Fruit fly (Drosophila melanogaster) whole organism, embryonic: ENCODE measurements around the gene CG31204.

ENCODE experiments used
- ATbp ChIP-seq: fragments of 200-800 bp; sonication (Bioruptor generic); optimal IDR thresholded peaks from 2 replicates; lab custom pipeline; 2017; ENCODE audit warnings: missing biosample characterization, mild to moderate bottlenecking, missing genetic modification characterization, missing genetic modification reagents
- Abd-B ChIP-seq: fragments of 200-800 bp; sonication (Bioruptor generic); optimal IDR thresholded peaks from 2 replicates; lab custom pipeline; 2018; ENCODE audit warnings: missing biosample characterization, mild to moderate bottlenecking, missing genetic modification characterization, moderate library complexity
- Ada2b ChIP-seq: fragments of 200-800 bp; sonication (Bioruptor generic); IDR thresholded peaks from 2 replicates; pipeline ENCODE4 v1.3.6; 2022; ENCODE audit warnings: missing biosample characterization, missing genetic modification characterization
- Bdp1 ChIP-seq: fragments of 200-800 bp; sonication (Bioruptor generic); optimal IDR thresholded peaks from 3 replicates; lab custom pipeline; 2016; ENCODE audit warnings: missing biosample characterization, missing genetic modification characterization
- Blimp-1 ChIP-seq: fragments of 200-800 bp; sonication (Bioruptor generic); optimal IDR thresholded peaks from 3 replicates; lab custom pipeline; 2018; ENCODE audit warnings: missing biosample characterization, missing genetic modification characterization, mild to moderate bottlenecking, moderate library complexity, missing genetic modification reagents
- CG10209 ChIP-seq: fragments of 200-800 bp; sonication (Bioruptor generic); optimal IDR thresholded peaks from 3 replicates; lab custom pipeline; 2017; ENCODE audit warnings: missing biosample characterization, mild to moderate bottlenecking, missing genetic modification characterization, missing genetic modification reagents
- CG10274 ChIP-seq: fragments of 200-800 bp; sonication (Bioruptor generic); optimal IDR thresholded peaks from 3 replicates; lab custom pipeline; 2017; ENCODE audit warnings: missing biosample characterization, mild to moderate bottlenecking, missing genetic modification characterization
- CG12104 ChIP-seq: fragments of 200-800 bp; sonication (Bioruptor generic); optimal IDR thresholded peaks from 3 replicates; lab custom pipeline; 2016; ENCODE audit warnings: missing biosample characterization, missing genetic modification characterization
- CG13624 ChIP-seq: fragments of 200-800 bp; sonication (Bioruptor generic); optimal IDR thresholded peaks from 2 replicates; lab custom pipeline; 2016; ENCODE audit warnings: missing biosample characterization, missing genetic modification characterization
- CG14050 ChIP-seq: fragments of 200-800 bp; sonication (Bioruptor generic); IDR thresholded peaks from 3 replicates; pipeline ENCODE4 v1.3.6; 2022; ENCODE audit warnings: missing biosample characterization, missing genetic modification characterization
- CG14860 ChIP-seq: fragments of 200-800 bp; sonication (Bioruptor generic); IDR thresholded peaks from 3 replicates; pipeline ENCODE4 v1.3.6; 2022; ENCODE audit warnings: missing biosample characterization, missing genetic modification characterization; ENCODE audit not compliant: partially characterized antibody
- CG15601 ChIP-seq: fragments of 200-800 bp; sonication (Bioruptor generic); optimal IDR thresholded peaks from 3 replicates; lab custom pipeline; 2019; ENCODE audit warnings: missing biosample characterization, mild to moderate bottlenecking, missing genetic modification characterization, moderate library complexity
- CG17802 ChIP-seq: fragments of 200-800 bp; sonication (Bioruptor generic); optimal IDR thresholded peaks from 2 replicates; lab custom pipeline; 2018; ENCODE audit warnings: missing biosample characterization, mild to moderate bottlenecking, missing genetic modification characterization, moderate library complexity
- CG2199 ChIP-seq: fragments of 200-800 bp; sonication (Bioruptor generic); IDR thresholded peaks from 3 replicates; pipeline ENCODE4 v1.3.6; 2022; ENCODE audit warnings: missing biosample characterization, missing genetic modification characterization
- CG2875 ChIP-seq: fragments of 200-800 bp; sonication (Bioruptor generic); optimal IDR thresholded peaks from 2 replicates; lab custom pipeline; 2017; ENCODE audit warnings: missing biosample characterization, mild to moderate bottlenecking, missing genetic modification characterization, missing genetic modification reagents
- CG32532 ChIP-seq: fragments of 200-800 bp; sonication (Bioruptor generic); IDR thresholded peaks from 2 replicates; pipeline ENCODE4 v1.3.6; 2022; ENCODE audit warnings: missing biosample characterization, missing genetic modification characterization
- CG3838 ChIP-seq: fragments of 200-800 bp; sonication (Bioruptor generic); optimal IDR thresholded peaks from 3 replicates; lab custom pipeline; 2016; ENCODE audit warnings: missing biosample characterization, missing genetic modification characterization
- CG42726 ChIP-seq: fragments of 200-800 bp; sonication (Bioruptor generic); IDR thresholded peaks from 2 replicates; pipeline ENCODE4 v1.3.6; 2022; ENCODE audit warnings: missing biosample characterization, missing genetic modification characterization; ENCODE audit not compliant: partially characterized antibody
- CG4328 ChIP-seq: fragments of 200-800 bp; sonication (Bioruptor generic); optimal IDR thresholded peaks from 3 replicates; lab custom pipeline; 2017; ENCODE audit warnings: missing biosample characterization, missing genetic modification reagents, missing genetic modification characterization
- CG4820 ChIP-seq: fragments of 200-800 bp; sonication (Bioruptor generic); optimal IDR thresholded peaks from 3 replicates; lab custom pipeline; 2016; ENCODE audit warnings: missing biosample characterization, missing genetic modification characterization
- CG6175 ChIP-seq: fragments of 200-800 bp; sonication (Bioruptor generic); IDR thresholded peaks from 3 replicates; pipeline ENCODE4 v1.3.6; 2022; ENCODE audit warnings: missing biosample characterization, missing genetic modification characterization
- CG7556 ChIP-seq: fragments of 200-800 bp; sonication (Bioruptor generic); optimal IDR thresholded peaks from 2 replicates; lab custom pipeline; 2017; ENCODE audit warnings: missing biosample characterization, mild to moderate bottlenecking, missing genetic modification characterization
- CG8478 ChIP-seq: fragments of >200 bp; optimal IDR thresholded peaks from 2 replicates; lab custom pipeline; 2018
- CG8765 ChIP-seq: fragments of 200-800 bp; sonication (Bioruptor generic); IDR thresholded peaks from 2 replicates; pipeline ENCODE4 v1.3.6; 2022; ENCODE audit warnings: missing biosample characterization, missing genetic modification characterization
- Gug ChIP-seq: fragments of 200-800 bp; sonication (Bioruptor generic); IDR thresholded peaks from 4 replicates; pipeline ENCODE4 v1.3.6; 2022; ENCODE audit warnings: missing biosample characterization, missing genetic modification characterization
- NK7.1 ChIP-seq: fragments of 200-800 bp; sonication (Bioruptor generic); optimal IDR thresholded peaks from 3 replicates; lab custom pipeline; 2016; ENCODE audit warnings: missing biosample characterization, missing genetic modification characterization
- Sry-δ ChIP-seq: fragments of 200-800 bp; sonication (Bioruptor generic); optimal IDR thresholded peaks from 2 replicates; lab custom pipeline; 2016; ENCODE audit warnings: missing biosample characterization, missing genetic modification characterization
- TFAM ChIP-seq: fragments of 200-800 bp; sonication (Bioruptor generic); optimal IDR thresholded peaks from 2 replicates; lab custom pipeline; 2017; ENCODE audit warnings: missing biosample characterization, missing genetic modification characterization, inconsistent platforms
- Trl ChIP-seq, 3 experiments: fragments of >200 bp in 2 of 3; fragments of 200-800 bp in 1 of 3; sonication (Bioruptor generic) in 1 of 3; optimal IDR thresholded peaks; 2 replicates in 1 of 3; 3 replicates in 2 of 3; lab custom pipeline; 2016 to 2017; ENCODE audit warnings: missing biosample characterization in 1 of 3, missing genetic modification characterization in 1 of 3
- YL-1 ChIP-seq: fragments of 200-800 bp; sonication (Bioruptor generic); optimal IDR thresholded peaks from 3 replicates; lab custom pipeline; 2017; ENCODE audit warnings: missing biosample characterization, mild to moderate bottlenecking, missing genetic modification characterization
- ara ChIP-seq: fragments of 200-800 bp; sonication (Bioruptor generic); IDR thresholded peaks from 2 replicates; pipeline ENCODE4 v1.3.6; 2022; ENCODE audit warnings: missing biosample characterization, missing genetic modification characterization
- bcd ChIP-seq: fragments of 200-800 bp; sonication (Bioruptor generic); optimal IDR thresholded peaks from 2 replicates; lab custom pipeline; 2017; ENCODE audit warnings: missing biosample characterization, mild to moderate bottlenecking, missing genetic modification characterization
- btn ChIP-seq: fragments of 200-800 bp; sonication (Bioruptor generic); optimal IDR thresholded peaks from 2 replicates; lab custom pipeline; 2016; ENCODE audit warnings: missing biosample characterization, missing genetic modification characterization
- crp ChIP-seq, 2 experiments: fragments of 200-800 bp; sonication (Bioruptor generic); optimal IDR thresholded peaks; 2 replicates in 1 of 2; 3 replicates in 1 of 2; lab custom pipeline; 2017; ENCODE audit warnings: missing biosample characterization in 2 of 2, missing genetic modification characterization in 2 of 2, mild to moderate bottlenecking in 1 of 2, moderate library complexity in 1 of 2
- dmrt11E ChIP-seq: fragments of 200-800 bp; sonication (Bioruptor generic); optimal IDR thresholded peaks from 3 replicates; lab custom pipeline; 2018; ENCODE audit warnings: missing biosample characterization, mild to moderate bottlenecking, missing genetic modification characterization, moderate library complexity
- eve ChIP-seq, 2 experiments: fragments of >200 bp; optimal IDR thresholded peaks; 2 replicates each; lab custom pipeline; 2017; ENCODE audit warnings: missing biosample characterization in 2 of 2, missing genetic modification characterization in 2 of 2
- fd64A ChIP-seq: fragments of 200-800 bp; sonication (Bioruptor generic); optimal IDR thresholded peaks from 3 replicates; lab custom pipeline; 2018; ENCODE audit warnings: missing biosample characterization, mild to moderate bottlenecking, missing genetic modification characterization
- ftz-f1 ChIP-seq: fragments of 200-800 bp; sonication (Bioruptor generic); optimal IDR thresholded peaks from 2 replicates; lab custom pipeline; 2016; ENCODE audit warnings: missing biosample characterization, missing genetic modification characterization
- fu2 ChIP-seq: fragments of 200-800 bp; sonication (Bioruptor generic); optimal IDR thresholded peaks from 2 replicates; lab custom pipeline; 2016; ENCODE audit warnings: missing biosample characterization, missing genetic modification characterization
- ham ChIP-seq: fragments of 200-800 bp; sonication (Bioruptor generic); IDR thresholded peaks from 2 replicates; pipeline ENCODE4 v1.3.6; 2022; ENCODE audit warnings: missing biosample characterization, missing genetic modification characterization
- her ChIP-seq: fragments of 200-800 bp; sonication (Bioruptor generic); optimal IDR thresholded peaks from 2 replicates; lab custom pipeline; 2016; ENCODE audit warnings: missing biosample characterization, missing genetic modification characterization
- knrl ChIP-seq: fragments of 200-800 bp; sonication (Bioruptor generic); IDR thresholded peaks from 3 replicates; pipeline ENCODE4 v1.3.6; 2022; ENCODE audit warnings: missing biosample characterization, missing genetic modification characterization; ENCODE audit not compliant: partially characterized antibody
- mirr ChIP-seq: fragments of 200-800 bp; sonication (Bioruptor generic); optimal IDR thresholded peaks from 3 replicates; lab custom pipeline; 2018; ENCODE audit warnings: missing biosample characterization, mild to moderate bottlenecking, missing genetic modification characterization
- nerfin-1 ChIP-seq: fragments of 200-800 bp; sonication (Bioruptor generic); optimal IDR thresholded peaks from 3 replicates; lab custom pipeline; 2019; ENCODE audit warnings: missing biosample characterization, mild to moderate bottlenecking, missing genetic modification characterization, moderate library complexity
- oc ChIP-seq: fragments of 200-800 bp; sonication (Bioruptor generic); optimal IDR thresholded peaks from 2 replicates; lab custom pipeline; 2018; ENCODE audit warnings: missing biosample characterization, mild to moderate bottlenecking, missing genetic modification characterization, moderate library complexity
- row ChIP-seq: fragments of 200-800 bp; sonication (Bioruptor generic); IDR thresholded peaks from 3 replicates; pipeline ENCODE4 v1.3.6; 2022; ENCODE audit warnings: missing biosample characterization, missing genetic modification characterization
- slbo ChIP-seq: fragments of 200-800 bp; sonication (Bioruptor generic); IDR thresholded peaks from 2 replicates; pipeline ENCODE4 v1.3.6; 2022; ENCODE audit warnings: missing biosample characterization, missing genetic modification characterization
- sob ChIP-seq: fragments of 200-800 bp; sonication (Bioruptor generic); IDR thresholded peaks from 2 replicates; pipeline ENCODE4 v1.3.6; 2022; ENCODE audit warnings: missing biosample characterization, missing genetic modification characterization
- stc ChIP-seq: fragments of 200-800 bp; sonication (Bioruptor generic); IDR thresholded peaks from 2 replicates; pipeline ENCODE4 v1.3.6; 2022; ENCODE audit warnings: missing biosample characterization, missing genetic modification characterization
- trem ChIP-seq: fragments of 200-800 bp; optimal IDR thresholded peaks from 3 replicates; lab custom pipeline; 2019; ENCODE audit warnings: missing biosample characterization, mild to moderate bottlenecking, missing genetic modification characterization, moderate library complexity
- wek ChIP-seq: fragments of 200-800 bp; sonication (Bioruptor generic); optimal IDR thresholded peaks from 3 replicates; lab custom pipeline; 2018; ENCODE audit warnings: missing biosample characterization, mild to moderate bottlenecking, missing genetic modification characterization, moderate library complexity
- zf30C ChIP-seq: fragments of 200-800 bp; sonication (Bioruptor generic); optimal IDR thresholded peaks from 3 replicates; lab custom pipeline; 2018; ENCODE audit warnings: missing biosample characterization, mild to moderate bottlenecking, missing genetic modification characterization

The CG31204 gene

DNA sequence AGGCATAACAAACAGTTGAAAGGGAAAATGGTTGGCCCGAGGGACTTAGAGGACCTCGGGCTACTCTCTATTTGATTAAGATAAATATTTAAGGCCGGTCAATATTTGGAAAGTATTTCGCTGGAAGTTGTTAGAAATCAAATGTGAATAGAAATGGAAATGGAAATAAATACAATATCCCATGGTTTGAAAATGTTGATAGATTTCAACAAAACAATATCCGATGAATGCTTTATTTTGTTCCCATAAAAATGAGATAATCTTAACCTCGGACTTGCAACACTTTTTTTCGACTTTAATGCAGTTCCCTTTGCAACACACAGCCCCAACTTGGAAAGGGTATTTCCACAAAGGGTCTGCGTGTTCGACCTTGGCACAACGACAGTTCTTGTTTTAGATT is 24.3 kb downstream of the CG31204 start (continued):
- no peak for TF ChIP-seq Blimp-1 (GFP tag; lab: Kevin White, UChicago)
- TF ChIP-seq slbo (GFP tag; lab: Robert Waterston, UW): peak; percentile 30; the same call in 1 of the 2 replicates
- no peak for TF ChIP-seq CG10274 (GFP tag; lab: Kevin White, UChicago)
- TF ChIP-seq NK7.1 (GFP tag; lab: Kevin White, UChicago): no peak
- TF ChIP-seq CG6175 (GFP tag; lab: Robert Waterston, UW): no peak
- TF ChIP-seq TFAM (GFP tag; lab: Kevin White, UChicago): no peak
- TF ChIP-seq CG8765 (GFP tag; lab: Robert Waterston, UW): no peak
- no peak for TF ChIP-seq CG3838 (GFP tag; lab: Kevin White, UChicago)
- no peak for TF ChIP-seq wek (GFP tag; lab: Kevin White, UChicago)
- TF ChIP-seq trem (tag; lab: Kevin White, UChicago): no peak
- no peak for TF ChIP-seq ATbp (GFP tag; lab: Kevin White, UChicago)
- TF ChIP-seq CG32532: no peak
- TF ChIP-seq knrl (GFP tag; lab: Robert Waterston, UW): no peak
- TF ChIP-seq YL-1: no peak
- no peak for TF ChIP-seq CG12104 (GFP tag; lab: Kevin White, UChicago)
- TF ChIP-seq CG4820 (GFP tag; lab: Kevin White, UChicago): no peak
- TF ChIP-seq Abd-B (GFP tag; lab: Kevin White, UChicago): no peak
- TF ChIP-seq CG17802 (tag; lab: Kevin White, UChicago): no peak
- TF ChIP-seq ham (GFP tag; lab: Robert Waterston, UW): no peak
- no peak for TF ChIP-seq CG2199 (GFP tag; lab: Robert Waterston, UW)
- TF ChIP-seq bcd (GFP tag; lab: Kevin White, UChicago): peak; percentile 17
- no peak for TF ChIP-seq sob (GFP tag; lab: Robert Waterston, UW)
- no peak for TF ChIP-seq ara
- TF ChIP-seq Gug (GFP tag; lab: Robert Waterston, UW): no peak
- TF ChIP-seq her: no peak
- TF ChIP-seq CG7556 (GFP tag; lab: Kevin White, UChicago): peak; percentile 26
- no peak for TF ChIP-seq Ada2b (GFP tag; lab: Robert Waterston, UW)
- TF ChIP-seq dmrt11E: no peak
- TF ChIP-seq mirr (GFP tag; lab: Kevin White, UChicago): no peak
- no peak for TF ChIP-seq CG4328 (GFP tag; lab: Kevin White, UChicago)
- 0 out of 3 replicates have a peak, but pooled peaks have one; percentile 21 for TF ChIP-seq row (GFP tag; lab: Robert Waterston, UW)
- no peak for TF ChIP-seq CG14860 (GFP tag; lab: Robert Waterston, UW)
- no peak for TF ChIP-seq CG15601 (tag; lab: Kevin White, UChicago)
- TF ChIP-seq Trl (optimal IDR thresholded peaks at IDR 0.05; lab: Kevin White, UChicago): no peak
- TF ChIP-seq Trl (GFP tag; optimal IDR thresholded peaks at IDR 0.05; lab: Kevin White, UChicago): no peak
- no peak for TF ChIP-seq Sry-δ (GFP tag; lab: Kevin White, UChicago)
- no peak for TF ChIP-seq fd64A (GFP tag; lab: Kevin White, UChicago)
- no peak for TF ChIP-seq btn (GFP tag; lab: Kevin White, UChicago)
- TF ChIP-seq oc (tag; lab: Kevin White, UChicago): no peak
- no peak for TF ChIP-seq CG42726 (GFP tag; lab: Robert Waterston, UW)
- TF ChIP-seq fu2 (GFP tag; lab: Kevin White, UChicago): no peak
- TF ChIP-seq CG14050: no peak
- TF ChIP-seq CG2875 (GFP tag; lab: Kevin White, UChicago): no peak
- TF ChIP-seq ftz-f1 (GFP tag; lab: Kevin White, UChicago): no peak
- no peak for TF ChIP-seq CG8478
- no peak for TF ChIP-seq Bdp1 (GFP tag; lab: Kevin White, UChicago)
- TF ChIP-seq CG10209 (GFP tag; lab: Kevin White, UChicago): no peak
- no peak for TF ChIP-seq zf30C (GFP tag; lab: Kevin White, UChicago)
- no peak for TF ChIP-seq eve (GFP tag; optimal IDR thresholded peaks at IDR 0.05; lab: Kevin White, UChicago)
- no peak for TF ChIP-seq stc (GFP tag; lab: Robert Waterston, UW)
- no peak for TF ChIP-seq nerfin-1 (tag; lab: Kevin White, UChicago)
- no peak for TF ChIP-seq CG13624 (GFP tag; lab: Kevin White, UChicago)
- TF ChIP-seq crp (GFP tag; optimal IDR thresholded peaks at IDR 0.05; lab: Kevin White, UChicago): no peak
